Worm (Caenorhabditis elegans) whole organism, young adult: ENCODE results near the gene Y43F8B.15.

Experiments
- C17E4.6 ChIP-seq: fragments of 200-800 bp; sonication (Bioruptor generic); IDR thresholded peaks from 2 replicates; pipeline ENCODE4 v1.3.6; 2022; ENCODE audit warnings: missing genetic modification reagents, missing genetic modification characterization, missing compliant biosample characterization
- F49E8.2 ChIP-seq: sonication (generic microtip); optimal IDR thresholded peaks from 3 replicates; lab custom pipeline; 2017; ENCODE audit warnings: missing genetic modification characterization, mild to moderate bottlenecking, missing compliant biosample characterization, antibody characterized with exemption, moderate library complexity; ENCODE audit not compliant: insufficient read depth
- T07F8.4 ChIP-seq: sonication (generic microtip); optimal IDR thresholded peaks from 2 replicates; lab custom pipeline; 2016; ENCODE audit warnings: mild to moderate bottlenecking, missing genetic modification characterization, moderate library complexity, missing compliant biosample characterization
- T26A5.8 ChIP-seq: sonication (generic microtip); optimal IDR thresholded peaks from 2 replicates; lab custom pipeline; 2016; ENCODE audit warnings: missing genetic modification characterization, missing compliant biosample characterization
- Y79H2A.3 ChIP-seq: fragments of 200-800 bp; sonication (Bioruptor generic); conservative IDR thresholded peaks from 2 replicates; pipeline ENCODE4 v1.3.6; 2022; ENCODE audit warnings: missing genetic modification reagents, missing genetic modification characterization, missing compliant biosample characterization
- Y95B8A.8 ChIP-seq: fragments of 200-800 bp; sonication (Bioruptor generic); IDR thresholded peaks from 2 replicates; pipeline ENCODE4 v1.3.6; 2022; ENCODE audit warnings: missing genetic modification reagents, missing genetic modification characterization, missing compliant biosample characterization
- ZK185.1 ChIP-seq: sonication (generic microtip); optimal IDR thresholded peaks from 2 replicates; lab custom pipeline; 2016; ENCODE audit warnings: mild to moderate bottlenecking, missing genetic modification characterization, missing compliant biosample characterization; ENCODE audit not compliant: poor library complexity, severe bottlenecking
- aptf-2 ChIP-seq: fragments of 200-800 bp; sonication (Bioruptor generic); conservative IDR thresholded peaks from 2 replicates; pipeline ENCODE4 v1.3.6; 2022; ENCODE audit warnings: missing genetic modification reagents, missing genetic modification characterization, missing compliant biosample characterization
- athp-1 ChIP-seq: sonication (generic microtip); optimal IDR thresholded peaks from 2 replicates; lab custom pipeline; 2017; ENCODE audit warnings: mild to moderate bottlenecking, missing genetic modification characterization, missing compliant biosample characterization
- bed-2 ChIP-seq: fragments of 200-800 bp; sonication (Bioruptor generic); IDR thresholded peaks from 2 replicates; pipeline ENCODE4 v1.3.6; 2022; ENCODE audit warnings: missing genetic modification reagents, missing genetic modification characterization, missing compliant biosample characterization
- ccch-3 ChIP-seq: fragments of 200-800 bp; sonication (Bioruptor generic); optimal IDR thresholded peaks from 2 replicates; lab custom pipeline; 2018; ENCODE audit warnings: mild to moderate bottlenecking, missing genetic modification characterization, missing compliant biosample characterization
- cebp-1 ChIP-seq, 2 experiments: fragments of 200-800 bp in 1 of 2; sonication (Bioruptor generic) in 1 of 2; sonication (generic microtip) in 1 of 2; IDR thresholded peaks in 1 of 2; optimal IDR thresholded peaks in 1 of 2; 2 replicates each; pipeline versions ENCODE4 v1.3.6 to Lab custom; 2017 to 2022; ENCODE audit warnings: missing compliant biosample characterization in 2 of 2, missing genetic modification characterization in 2 of 2, mild to moderate bottlenecking in 1 of 2, missing genetic modification reagents in 1 of 2, moderate library complexity in 1 of 2
- chd-7 ChIP-seq: sonication (generic microtip); optimal IDR thresholded peaks from 2 replicates; lab custom pipeline; 2016; ENCODE audit warnings: mild to moderate bottlenecking, missing genetic modification characterization, moderate library complexity, missing compliant biosample characterization
- dpl-1 ChIP-seq: fragments of 150-350 bp; optimal IDR thresholded peaks from 2 replicates; lab custom pipeline; 2014; ENCODE audit warnings: missing biosample characterization, missing genetic modification reagents, missing genetic modification characterization
- efl-1 ChIP-seq: fragments of 150-350 bp; optimal IDR thresholded peaks from 2 replicates; lab custom pipeline; 2014; ENCODE audit warnings: missing biosample characterization, missing genetic modification reagents, missing genetic modification characterization
- ets-4 ChIP-seq: fragments of 200-800 bp; sonication (Bioruptor generic); optimal IDR thresholded peaks from 2 replicates; lab custom pipeline; 2018; ENCODE audit warnings: mild to moderate bottlenecking, missing genetic modification characterization, missing compliant biosample characterization
- fkh-3 ChIP-seq: sonication (generic microtip); optimal IDR thresholded peaks from 2 replicates; lab custom pipeline; 2016; ENCODE audit warnings: mild to moderate bottlenecking, missing genetic modification characterization, missing compliant biosample characterization
- gei-17 ChIP-seq: fragments of 200-800 bp; sonication (Bioruptor generic); optimal IDR thresholded peaks from 2 replicates; lab custom pipeline; 2018; ENCODE audit warnings: mild to moderate bottlenecking, missing genetic modification characterization, missing compliant biosample characterization
- hlh-12 ChIP-seq: sonication (generic microtip); optimal IDR thresholded peaks from 2 replicates; lab custom pipeline; 2016; ENCODE audit warnings: missing genetic modification characterization, missing compliant biosample characterization
- hsf-1 ChIP-seq: fragments of 200-800 bp; sonication (Bioruptor generic); IDR thresholded peaks from 2 replicates; pipeline ENCODE4 v1.3.6; 2022; ENCODE audit warnings: missing genetic modification reagents, missing genetic modification characterization, missing compliant biosample characterization
- lin-26 ChIP-seq: fragments of 200-800 bp; sonication (Bioruptor generic); IDR thresholded peaks from 2 replicates; pipeline ENCODE4 v1.3.6; 2022; ENCODE audit warnings: missing genetic modification reagents, missing genetic modification characterization, missing compliant biosample characterization
- madf-10 ChIP-seq: sonication (generic microtip); optimal IDR thresholded peaks from 2 replicates; lab custom pipeline; 2016; ENCODE audit warnings: mild to moderate bottlenecking, missing genetic modification characterization, missing compliant biosample characterization
- mcd-1 ChIP-seq: fragments of 200-800 bp; sonication (Bioruptor generic); IDR thresholded peaks from 2 replicates; pipeline ENCODE4 v1.3.6; 2022; ENCODE audit warnings: missing genetic modification reagents, missing genetic modification characterization, missing compliant biosample characterization
- mel-28 ChIP-seq: sonication (generic microtip); optimal IDR thresholded peaks from 2 replicates; lab custom pipeline; 2016; ENCODE audit warnings: borderline replicate concordance, mild to moderate bottlenecking, missing genetic modification characterization, missing compliant biosample characterization
- nfyb-1 ChIP-seq: fragments of 200-800 bp; sonication (Bioruptor generic); IDR thresholded peaks from 2 replicates; pipeline ENCODE4 v1.3.6; 2022; ENCODE audit warnings: missing genetic modification reagents, missing genetic modification characterization, missing compliant biosample characterization
- nhr-27 ChIP-seq: fragments of 200-800 bp; sonication (Bioruptor generic); optimal IDR thresholded peaks from 2 replicates; lab custom pipeline; 2018; ENCODE audit warnings: mild to moderate bottlenecking, missing genetic modification characterization, moderate library complexity, missing compliant biosample characterization
- nhr-80 ChIP-seq: sonication (generic microtip); optimal IDR thresholded peaks from 2 replicates; lab custom pipeline; 2016; ENCODE audit warnings: missing genetic modification characterization, missing compliant biosample characterization
- nhr-90 ChIP-seq: sonication (generic microtip); optimal IDR thresholded peaks from 2 replicates; lab custom pipeline; 2016; ENCODE audit warnings: missing genotype, mild to moderate bottlenecking, missing genetic modification characterization, missing compliant biosample characterization
- pbrm-1 ChIP-seq: fragments of 200-800 bp; sonication (Bioruptor generic); IDR thresholded peaks from 2 replicates; pipeline ENCODE4 v1.3.6; 2022; ENCODE audit warnings: missing genetic modification reagents, missing genetic modification characterization, missing compliant biosample characterization
- repo-1 ChIP-seq: sonication (generic microtip); optimal IDR thresholded peaks from 2 replicates; lab custom pipeline; 2017; ENCODE audit warnings: mild to moderate bottlenecking, missing genetic modification characterization, missing compliant biosample characterization
- rpc-1 ChIP-seq, 2 experiments: fragments of 150-350 bp in 1 of 2; sonication (generic microtip) in 1 of 2; optimal IDR thresholded peaks; 2 replicates each; lab custom pipeline; 2014 to 2018; ENCODE audit warnings: missing biosample characterization in 1 of 2, missing genetic modification characterization in 1 of 2, missing genetic modification reagents in 1 of 2, missing genotype in 1 of 2
- sdz-38 ChIP-seq: sonication (generic microtip); optimal IDR thresholded peaks from 2 replicates; lab custom pipeline; 2016; ENCODE audit warnings: missing genotype, missing genetic modification characterization, missing compliant biosample characterization
- sea-2 ChIP-seq: fragments of 200-800 bp; sonication (Bioruptor generic); IDR thresholded peaks from 2 replicates; pipeline ENCODE4 v1.3.6; 2022; ENCODE audit warnings: missing genetic modification characterization, missing compliant biosample characterization
- snpc-1.1 ChIP-seq: sonication (generic microtip); optimal IDR thresholded peaks from 2 replicates; lab custom pipeline; 2017; ENCODE audit warnings: missing genetic modification characterization, mild to moderate bottlenecking, missing compliant biosample characterization, antibody characterized with exemption, moderate library complexity, missing genotype, missing genetic modification reagents; ENCODE audit not compliant: insufficient read depth
- sptf-2 ChIP-seq: fragments of 200-800 bp; sonication (Bioruptor generic); optimal IDR thresholded peaks from 2 replicates; lab custom pipeline; 2018; ENCODE audit warnings: mild to moderate bottlenecking, missing genetic modification characterization, missing compliant biosample characterization
- unc-130 ChIP-seq: sonication (generic microtip); optimal IDR thresholded peaks from 2 replicates; lab custom pipeline; 2016; ENCODE audit warnings: missing genetic modification reagents, missing genetic modification characterization, missing compliant biosample characterization
- zim-3 ChIP-seq: sonication (generic microtip); optimal IDR thresholded peaks from 2 replicates; lab custom pipeline; 2017; ENCODE audit warnings: mild to moderate bottlenecking, missing genetic modification characterization, moderate library complexity, missing compliant biosample characterization
- ztf-18 ChIP-seq: sonication (generic microtip); optimal IDR thresholded peaks from 2 replicates; lab custom pipeline; 2016; ENCODE audit warnings: missing genotype, mild to moderate bottlenecking, missing genetic modification characterization, missing compliant biosample characterization

The Y43F8B.15 gene

DNA sequence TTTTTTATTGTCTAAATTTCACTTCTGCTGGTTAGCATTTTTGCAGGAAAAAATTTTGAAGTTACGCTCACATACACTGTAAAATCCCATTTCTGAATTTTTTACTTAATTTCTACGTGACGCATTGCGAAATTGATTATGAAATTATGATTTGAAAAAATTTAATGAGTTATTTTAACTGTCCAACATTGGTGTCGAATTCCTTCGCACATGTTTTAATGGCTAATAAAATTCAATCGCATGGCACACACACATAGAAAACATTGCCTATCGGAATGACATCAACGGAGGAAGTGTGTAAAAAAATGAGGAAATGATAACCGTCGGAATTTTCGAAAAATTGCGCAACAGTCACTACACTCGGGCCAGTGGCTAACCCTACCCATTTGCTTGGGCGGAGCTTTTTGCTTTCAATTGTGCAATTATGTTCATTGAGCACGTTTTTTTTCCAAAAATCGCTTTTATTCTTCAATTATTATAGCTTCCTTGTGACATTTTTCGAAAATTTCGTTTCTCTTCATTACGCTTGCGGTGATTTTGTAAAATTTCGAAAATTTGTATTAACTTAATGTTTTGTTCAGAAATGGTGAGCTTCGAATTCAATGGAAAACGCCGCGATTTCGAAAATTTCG is 28.0 kb downstream of the Y43F8B.15 start, which contains the start of gene C25F9.16:
Gene C25F9.16, plus strand, starts transcription at position 582 of the 632 bp plus-strand sequence.
- TF ChIP-seq cebp-1 (GFP tag; IDR thresholded peaks at IDR 0.05; lab: Robert Waterston, UW) (peak; percentile 61; the same call in 1 of the 2 replicates), cebp-1 (tag; optimal IDR thresholded peaks at IDR 0.05; lab: Kevin White, UChicago) (peak; percentile 72), hlh-12 (tag; lab: Kevin White, UChicago) (no peak)

DNA sequence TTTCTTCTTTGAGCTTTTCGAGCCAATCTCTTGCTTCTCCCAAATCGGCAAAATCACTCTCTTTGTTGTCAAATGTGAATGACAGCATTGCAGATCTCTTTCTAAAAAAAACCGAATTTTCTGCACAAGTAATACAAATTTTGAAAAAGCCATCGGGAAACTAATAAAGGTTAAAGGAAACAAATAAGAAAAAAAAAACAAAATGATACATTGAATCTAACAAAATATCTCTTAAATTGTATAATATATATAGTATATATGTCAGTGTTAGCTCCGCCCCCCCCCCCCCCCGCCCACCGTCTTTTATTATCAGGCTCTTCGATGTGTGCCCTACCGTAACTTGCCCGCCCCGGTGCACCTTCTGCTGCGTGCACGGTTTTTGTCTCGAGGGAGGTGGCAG is 28.9 kb downstream of the Y43F8B.15 start, which contains the start of gene C25F9.11:
Gene C25F9.11, minus strand, starts transcription at position 101 of the 400 bp plus-strand sequence.
- TF ChIP-seq T07F8.4 (tag; lab: Kevin White, UChicago) (no peak), hsf-1 (GFP tag; lab: Robert Waterston, UW) (no peak)

DNA sequence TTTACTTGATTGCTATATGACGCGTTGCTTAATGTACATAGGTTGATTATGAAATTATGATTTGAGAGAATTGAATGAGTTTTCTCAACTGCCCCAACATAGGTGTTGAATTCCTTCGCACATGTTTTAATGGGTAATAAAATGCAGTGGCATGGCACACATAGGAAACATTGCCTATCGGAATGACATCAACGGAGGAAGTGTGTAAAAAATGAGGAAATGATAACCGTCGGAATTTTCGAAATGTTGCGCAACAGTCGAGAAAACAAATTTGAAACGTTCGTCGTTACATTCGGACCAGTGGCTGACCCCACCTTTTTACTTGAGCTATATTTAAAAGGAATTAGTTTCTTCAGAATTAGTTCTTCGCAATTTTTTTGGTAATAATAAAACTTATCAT is 29.9 kb downstream of the Y43F8B.15 start:
- TF ChIP-seq T26A5.8 (tag; lab: Kevin White, UChicago) = no peak
- TF ChIP-seq dpl-1 = no peak
- no peak for TF ChIP-seq nhr-90 (tag; lab: Kevin White, UChicago)
- no peak for TF ChIP-seq nfyb-1 (GFP tag; lab: Robert Waterston, UW)
- no peak for TF ChIP-seq sdz-38 (tag; lab: Kevin White, UChicago)
- TF ChIP-seq ZK185.1 = no peak
- TF ChIP-seq chd-7 (tag; lab: Kevin White, UChicago) = no peak
- TF ChIP-seq cebp-1 (GFP tag; IDR thresholded peaks at IDR 0.05; lab: Robert Waterston, UW) = peak; percentile 53; the same call in 1 of the 2 replicates
- peak; percentile 57 for TF ChIP-seq cebp-1 (tag; optimal IDR thresholded peaks at IDR 0.05; lab: Kevin White, UChicago)

DNA sequence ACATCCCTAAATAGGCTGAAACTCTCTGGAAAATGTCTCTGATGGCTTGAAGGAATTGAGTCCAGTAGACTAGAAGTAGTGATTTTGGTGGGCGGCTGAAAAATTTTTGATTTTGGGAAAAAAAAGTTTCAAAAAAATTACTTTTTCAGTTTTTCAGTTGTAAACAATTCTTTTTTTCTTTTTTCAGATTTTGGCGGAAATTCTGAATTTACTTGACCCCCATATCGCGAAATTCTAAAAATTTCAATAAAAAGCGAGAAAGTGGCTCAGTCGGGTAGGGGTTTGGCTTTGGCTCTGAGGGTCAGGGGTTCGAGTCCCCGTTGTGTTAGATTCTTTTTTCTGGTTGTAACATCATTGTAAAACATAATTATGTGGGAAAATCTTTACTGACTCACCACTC is 30.9 kb downstream of the Y43F8B.15 start, which contains the start of gene srw-85:
Gene srw-85, minus strand, starts transcription at position 101 of the 400 bp plus-strand sequence.
- TF ChIP-seq aptf-2 (GFP tag; lab: Robert Waterston, UW) (no peak), rpc-1 (optimal IDR thresholded peaks at IDR 0.05; lab: Kevin White, UChicago) (no peak), rpc-1 (tag; optimal IDR thresholded peaks at IDR 0.05; lab: Kevin White, UChicago) (peak; percentile 16), repo-1 (no peak), nhr-27 (tag; lab: Kevin White, UChicago) (no peak)

DNA sequence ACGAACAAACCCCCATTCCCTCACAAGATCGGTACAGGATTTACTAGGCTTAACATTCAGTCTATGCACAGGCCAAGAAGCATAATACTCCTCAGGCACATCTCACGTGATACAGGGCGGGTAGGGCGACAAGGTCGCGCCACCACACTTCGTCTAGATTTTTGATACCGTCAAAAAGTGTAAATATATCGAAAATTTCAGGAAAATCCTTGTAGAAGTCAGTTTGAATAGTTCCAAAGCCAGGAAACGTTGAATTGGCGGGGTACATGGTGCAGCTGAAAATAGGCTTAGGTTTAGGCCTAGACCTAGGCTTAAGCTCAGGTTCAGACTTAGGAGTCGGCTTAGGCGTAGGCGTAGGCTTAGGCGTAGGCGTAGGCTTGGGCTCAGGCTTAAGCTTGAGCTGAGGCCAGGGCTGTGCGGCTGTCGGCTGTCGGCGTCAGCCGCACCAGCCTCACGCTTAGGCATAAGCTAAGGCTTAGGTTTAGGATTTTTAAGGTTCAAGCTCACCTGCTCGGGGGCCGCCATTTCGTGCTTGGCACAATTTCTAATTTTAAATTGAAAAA is 31.5 kb downstream of the Y43F8B.15 start:
- TF ChIP-seq Y79H2A.3 (GFP tag; lab: Robert Waterston, UW) (no peak), pbrm-1 (GFP tag; lab: Robert Waterston, UW) (no peak), snpc-1.1 (tag; lab: Kevin White, UChicago) (no peak), mel-28 (no peak), lin-26 (0 out of 2 replicates have a peak, but pooled peaks have one; percentile 44), mcd-1 (GFP tag; lab: Robert Waterston, UW) (no peak; the same call in 1 of the 2 replicates), madf-10 (tag; lab: Kevin White, UChicago) (no peak), zim-3 (tag; lab: Kevin White, UChicago) (peak; percentile 52), ztf-18 (no peak), bed-2 (GFP tag; lab: Robert Waterston, UW) (0 out of 2 replicates have a peak, but pooled peaks have one; percentile 10), ets-4 (GFP tag; lab: Kevin White, UChicago) (no peak), fkh-3 (peak; percentile 24), ccch-3 (GFP tag; lab: Kevin White, UChicago) (no peak), unc-130 (GFP tag; lab: Kevin White, UChicago) (no peak), Y95B8A.8 (GFP tag; lab: Robert Waterston, UW) (no peak), gei-17 (no peak), C17E4.6 (GFP tag; lab: Robert Waterston, UW) (0 out of 2 replicates have a peak, but pooled peaks have one; percentile 10), efl-1 (GFP tag; lab: Kevin White, UChicago) (no peak), sptf-2 (GFP tag; lab: Kevin White, UChicago) (peak; percentile 23), athp-1 (peak; percentile 67), sea-2 (GFP tag; lab: Robert Waterston, UW) (peak; percentile 67; the same call in 1 of the 2 replicates), F49E8.2 (tag; lab: Kevin White, UChicago) (no peak), T07F8.4 (tag; lab: Kevin White, UChicago) (no peak), nhr-80 (tag; lab: Kevin White, UChicago) (no peak), rpc-1 (optimal IDR thresholded peaks at IDR 0.05; lab: Kevin White, UChicago) (no peak), rpc-1 (tag; optimal IDR thresholded peaks at IDR 0.05; lab: Kevin White, UChicago) (no peak)
